Worm (Caenorhabditis elegans): Measurements from ENCODE around the gene F31B12.3.

F31B12.3 gene

ce11 chrX:10774865-10775264, 45.5 kb downstream of the F31B12.3 start:
- TF ChIP-seq tra-4 (tag; optimal IDR thresholded peaks at IDR 0.05) (no peak), B0310.2 (tag; optimal IDR thresholded peaks at IDR 0.05) (no peak), scrt-1 (GFP tag; IDR thresholded peaks at IDR 0.05) (no peak)

- TF ChIP-seq tbx-37 (GFP tag; conservative IDR thresholded peaks at IDR 0.05) (no peak), ets-7 (tag; optimal IDR thresholded peaks at IDR 0.05) (no peak), pes-1 (GFP tag; IDR thresholded peaks at IDR 0.05) (no peak), ama-1 (optimal IDR thresholded peaks at IDR 0.05) (no peak), ceh-36 (tag; optimal IDR thresholded peaks at IDR 0.05) (no peak), hmg-4 (GFP tag; optimal IDR thresholded peaks at IDR 0.05) (no peak), F13C5.2 (tag; optimal IDR thresholded peaks at IDR 0.05) (no peak), B0310.2 (tag; optimal IDR thresholded peaks at IDR 0.05) (no peak), ceh-13 (GFP tag; optimal IDR thresholded peaks at IDR 0.05) (no peak), hnd-1 (tag; optimal IDR thresholded peaks at IDR 0.05) (no peak)
Observed at ce11 chrX:10772763-10773162, 47.6 kb downstream of the F31B12.3 start.

ce11 chrX:10772165-10772584, 48.2 kb downstream of the F31B12.3 start:
- TF ChIP-seq flt-1 (GFP tag; IDR thresholded peaks at IDR 0.05): no peak
- TF ChIP-seq hmg-4 (GFP tag; optimal IDR thresholded peaks at IDR 0.05): no peak
- TF ChIP-seq sea-1 (GFP tag; conservative IDR thresholded peaks at IDR 0.05): no peak
- no peak for TF ChIP-seq ceh-36 (tag; optimal IDR thresholded peaks at IDR 0.05)
- no peak for TF ChIP-seq tra-4 (tag; optimal IDR thresholded peaks at IDR 0.05)
- TF ChIP-seq hnd-1 (tag; optimal IDR thresholded peaks at IDR 0.05): no peak
- TF ChIP-seq scrt-1 (GFP tag; IDR thresholded peaks at IDR 0.05): no peak
- TF ChIP-seq ama-1 (optimal IDR thresholded peaks at IDR 0.05): no peak
- TF ChIP-seq ets-7 (tag; optimal IDR thresholded peaks at IDR 0.05): no peak
- TF ChIP-seq B0310.2 (tag; optimal IDR thresholded peaks at IDR 0.05): no peak
- TF ChIP-seq aly-1 (tag; optimal IDR thresholded peaks at IDR 0.05): no peak
- TF ChIP-seq F13C5.2 (tag; optimal IDR thresholded peaks at IDR 0.05): no peak
- TF ChIP-seq pes-1 (GFP tag; IDR thresholded peaks at IDR 0.05): no peak
- no peak for TF ChIP-seq ceh-13 (GFP tag; optimal IDR thresholded peaks at IDR 0.05)

- TF ChIP-seq hmbx-1 (tag; optimal IDR thresholded peaks at IDR 0.05): no peak
- TF ChIP-seq tbx-37 (GFP tag; conservative IDR thresholded peaks at IDR 0.05): no peak
- TF ChIP-seq B0310.2 (tag; optimal IDR thresholded peaks at IDR 0.05): no peak
- no peak for TF ChIP-seq flt-1 (GFP tag; IDR thresholded peaks at IDR 0.05)
- no peak for TF ChIP-seq hmg-4 (GFP tag; optimal IDR thresholded peaks at IDR 0.05)
- no peak for TF ChIP-seq tra-4 (tag; optimal IDR thresholded peaks at IDR 0.05)
- TF ChIP-seq pes-1 (GFP tag; IDR thresholded peaks at IDR 0.05): no peak
- no peak for TF ChIP-seq sea-1 (GFP tag; conservative IDR thresholded peaks at IDR 0.05)
- no peak for TF ChIP-seq ceh-36 (tag; optimal IDR thresholded peaks at IDR 0.05)
- no peak for TF ChIP-seq tbx-11 (GFP tag; IDR thresholded peaks at IDR 0.05)
- TF ChIP-seq hnd-1 (tag; optimal IDR thresholded peaks at IDR 0.05): no peak
- no peak for TF ChIP-seq F13C5.2 (tag; optimal IDR thresholded peaks at IDR 0.05)
- TF ChIP-seq ceh-13 (GFP tag; optimal IDR thresholded peaks at IDR 0.05): no peak
- TF ChIP-seq scrt-1 (GFP tag; IDR thresholded peaks at IDR 0.05): no peak
- TF ChIP-seq aly-1 (tag; optimal IDR thresholded peaks at IDR 0.05): no peak
- no peak for TF ChIP-seq ets-7 (tag; optimal IDR thresholded peaks at IDR 0.05)
- TF ChIP-seq ama-1 (optimal IDR thresholded peaks at IDR 0.05): no peak
Observed at ce11 chrX:10770988-10771496, 49.4 kb downstream of the F31B12.3 start.

ce11 chrX:10769959-10770358, 50.5 kb downstream of the F31B12.3 start:
- no peak for TF ChIP-seq tbx-11 (GFP tag; IDR thresholded peaks at IDR 0.05)
- peak; percentile 46; the same call in 1 of the 2 replicates for TF ChIP-seq sea-1 (GFP tag; conservative IDR thresholded peaks at IDR 0.05)
- TF ChIP-seq tbx-37 (GFP tag; conservative IDR thresholded peaks at IDR 0.05): no peak
